Worm (Caenorhabditis elegans): Measurements from ENCODE around the gene C05D9.7.

The C05D9.7 gene

DNA sequence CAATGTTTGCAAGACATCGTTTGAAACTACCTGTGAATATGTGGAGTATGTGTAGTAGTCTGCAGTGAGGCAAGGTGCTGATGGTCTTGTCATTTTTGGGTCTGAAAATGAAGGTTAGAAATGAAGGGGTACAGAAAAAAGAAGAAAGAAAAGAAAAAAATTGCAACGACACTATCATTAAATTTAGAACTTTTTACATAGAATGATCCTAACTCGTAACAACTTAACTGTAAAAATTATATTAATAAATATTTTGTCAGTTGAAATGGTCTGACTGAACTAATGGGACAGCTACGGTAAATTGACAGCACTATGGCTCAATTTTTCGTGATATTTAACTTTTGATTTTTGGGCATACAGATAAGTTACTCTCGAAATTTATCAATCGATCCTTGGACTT, at the start of gene C05D9.7:
C05D9.7 (minus strand) TSS at position 101 of the 400 bp plus-strand sequence.
- TF ChIP-seq nhr-21 (tag; optimal IDR thresholded peaks at IDR 0.05) (no peak), zag-1 (tag; optimal IDR thresholded peaks at IDR 0.05) (no peak), ZK546.5 (tag; optimal IDR thresholded peaks at IDR 0.05) (no peak), gmeb-1 (tag; optimal IDR thresholded peaks at IDR 0.05) (no peak), C34F6.9 (tag; optimal IDR thresholded peaks at IDR 0.05) (no peak), mdl-1 (tag; optimal IDR thresholded peaks at IDR 0.05) (no peak), ama-1 (optimal IDR thresholded peaks at IDR 0.05) (no peak), nhr-77 (tag; optimal IDR thresholded peaks at IDR 0.05) (no peak), ceh-82 (tag; optimal IDR thresholded peaks at IDR 0.05) (no peak), F13H6.1 (tag; optimal IDR thresholded peaks at IDR 0.05) (no peak), ceh-16 (tag; optimal IDR thresholded peaks at IDR 0.05) (no peak), sma-9 (GFP tag; optimal IDR thresholded peaks at IDR 0.05) (no peak), sma-9 (tag; optimal IDR thresholded peaks at IDR 0.05) (no peak), nhr-23 (tag; optimal IDR thresholded peaks at IDR 0.05) (no peak), mbf-1 (tag; optimal IDR thresholded peaks at IDR 0.05) (no peak), aly-2 (tag; optimal IDR thresholded peaks at IDR 0.05) (no peak), snpc-4 (tag; optimal IDR thresholded peaks at IDR 0.05) (no peak)

DNA sequence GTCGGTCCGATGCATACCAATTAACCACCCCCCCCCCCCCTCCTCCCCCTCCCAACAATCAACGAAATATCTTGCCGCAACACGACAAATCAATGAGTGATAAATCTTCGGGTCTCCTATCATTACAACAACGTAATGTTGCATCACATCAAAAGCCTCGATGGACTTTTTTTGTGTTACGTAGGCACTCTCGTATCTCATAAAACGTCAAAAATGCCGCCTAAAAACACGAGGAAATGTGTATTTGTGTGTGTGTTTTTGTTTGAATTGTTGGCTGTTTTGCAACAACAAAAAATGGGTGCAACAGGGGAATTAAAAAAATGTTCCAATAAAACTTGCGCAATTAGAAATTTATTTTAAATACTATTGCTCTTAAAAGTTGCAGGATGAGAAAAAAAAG, 48.0 kb upstream of the C05D9.7 start:
- TF ChIP-seq nhr-129 (tag; optimal IDR thresholded peaks at IDR 0.05) = peak; percentile 54
- TF ChIP-seq aly-2 (tag; optimal IDR thresholded peaks at IDR 0.05) = no peak

DNA sequence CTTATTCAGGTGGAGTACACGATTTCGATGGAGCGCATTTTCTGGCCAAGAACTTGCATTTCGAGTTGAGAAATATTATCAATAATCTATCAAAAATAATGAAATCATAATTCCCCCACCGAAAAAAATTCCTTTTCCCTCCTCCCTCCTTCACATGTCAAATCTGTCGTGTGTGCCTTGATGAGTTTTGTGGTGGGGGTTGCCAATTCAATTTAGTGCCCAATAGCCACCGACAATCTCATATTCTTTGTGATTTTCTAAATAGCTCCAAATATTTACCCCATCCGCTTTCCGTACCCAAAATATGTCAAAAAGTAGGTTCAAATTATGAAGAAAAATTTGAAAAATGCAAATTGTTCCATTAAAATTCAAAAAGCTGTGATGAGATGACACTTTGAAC, 42.8 kb upstream of the C05D9.7 start, which contains the start of gene tmc-1:
tmc-1 (plus strand) TSS at position 189 of the 400 bp plus-strand sequence.
- TF ChIP-seq unc-39 (tag; optimal IDR thresholded peaks at IDR 0.05) (no peak), lsy-2 (tag; optimal IDR thresholded peaks at IDR 0.05) (no peak), egl-27 (tag; optimal IDR thresholded peaks at IDR 0.05) (no peak), fos-1 (tag; optimal IDR thresholded peaks at IDR 0.05) (no peak), nhr-25 (tag; optimal IDR thresholded peaks at IDR 0.05) (no peak), R02D3.7 (tag; optimal IDR thresholded peaks at IDR 0.05) (no peak), gmeb-1 (tag; optimal IDR thresholded peaks at IDR 0.05) (no peak), dmd-4 (tag; optimal IDR thresholded peaks at IDR 0.05) (no peak)

DNA sequence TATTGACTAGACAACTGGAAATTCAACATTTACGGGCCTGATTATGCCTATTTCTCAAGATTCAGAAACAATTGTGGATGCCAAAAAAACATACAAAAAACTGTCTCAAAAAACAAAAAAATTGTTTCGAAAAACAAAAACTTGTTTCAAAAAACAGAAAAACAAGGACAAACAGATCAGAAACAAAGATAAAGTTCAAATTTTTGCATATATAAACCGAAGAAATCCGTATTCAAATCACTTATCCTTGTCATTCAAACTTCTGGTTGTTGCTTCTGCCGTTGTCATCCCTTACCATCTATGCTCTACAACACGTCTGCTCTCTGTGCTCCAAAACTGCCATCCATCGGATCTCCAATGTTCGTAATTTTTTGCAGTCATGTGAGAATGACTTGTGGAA, 35.4 kb upstream of the C05D9.7 start, which contains the start of gene R193.1:
R193.1 (plus strand) TSS at position 301 of the 400 bp plus-strand sequence.
- TF ChIP-seq ceh-16 (tag; optimal IDR thresholded peaks at IDR 0.05) (no peak), aly-2 (tag; optimal IDR thresholded peaks at IDR 0.05) (no peak), ztf-4 (tag; optimal IDR thresholded peaks at IDR 0.05) (no peak), alr-1 (tag; optimal IDR thresholded peaks at IDR 0.05) (no peak), nhr-25 (tag; optimal IDR thresholded peaks at IDR 0.05) (no peak), nhr-129 (tag; optimal IDR thresholded peaks at IDR 0.05) (no peak), Y55F3AM.14 (GFP tag; optimal IDR thresholded peaks at IDR 0.05) (no peak), ZK546.5 (tag; optimal IDR thresholded peaks at IDR 0.05) (no peak), ztf-11 (tag; optimal IDR thresholded peaks at IDR 0.05) (no peak), mab-5 (tag; optimal IDR thresholded peaks at IDR 0.05) (no peak), nhr-21 (tag; optimal IDR thresholded peaks at IDR 0.05) (no peak), mbf-1 (tag; optimal IDR thresholded peaks at IDR 0.05) (no peak), nhr-12 (tag; optimal IDR thresholded peaks at IDR 0.05) (no peak), nhr-23 (tag; optimal IDR thresholded peaks at IDR 0.05) (no peak)

DNA sequence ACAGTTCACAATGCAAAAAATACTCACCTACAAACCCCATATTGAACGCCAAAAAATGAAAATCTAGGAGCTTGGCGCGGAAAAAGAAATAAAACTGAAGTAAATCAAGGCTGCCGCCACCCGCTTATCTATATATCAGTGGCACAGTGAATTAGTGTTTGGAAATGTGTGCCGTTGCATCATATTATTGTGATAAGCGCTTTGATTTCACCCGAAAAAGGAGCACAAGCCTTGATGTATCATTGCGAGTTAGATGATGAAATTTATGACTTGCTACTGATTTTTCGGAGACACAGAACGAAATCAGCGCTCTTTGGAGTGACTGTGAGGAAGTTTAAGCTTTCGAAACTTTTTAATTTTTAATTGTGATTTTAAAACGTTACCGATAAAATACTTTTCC, 29.2 kb upstream of the C05D9.7 start, which contains the start of the genes R193.2 and R193.6:
R193.2 (minus strand) TSS at position 148 of the 400 bp plus-strand sequence.
R193.6 (plus strand) TSS at position 350 of the 400 bp plus-strand sequence.
- TF ChIP-seq F13H6.1 (tag; optimal IDR thresholded peaks at IDR 0.05) = no peak
- no peak for TF ChIP-seq skn-1 (tag; optimal IDR thresholded peaks at IDR 0.05)
- no peak for TF ChIP-seq nhr-77 (tag; optimal IDR thresholded peaks at IDR 0.05)
- TF ChIP-seq alr-1 (tag; optimal IDR thresholded peaks at IDR 0.05) = no peak
- peak; percentile 97 for TF ChIP-seq fos-1 (tag; optimal IDR thresholded peaks at IDR 0.05)
- TF ChIP-seq nhr-21 (tag; optimal IDR thresholded peaks at IDR 0.05) = no peak
- no peak for TF ChIP-seq mdl-1 (tag; optimal IDR thresholded peaks at IDR 0.05)
- no peak for TF ChIP-seq nhr-23 (tag; optimal IDR thresholded peaks at IDR 0.05)
- TF ChIP-seq sma-9 (GFP tag; optimal IDR thresholded peaks at IDR 0.05) = peak; percentile 18
- TF ChIP-seq sma-9 (tag; optimal IDR thresholded peaks at IDR 0.05) = no peak
- TF ChIP-seq blmp-1 (tag; optimal IDR thresholded peaks at IDR 0.05; ENCODE audit: insufficient read depth) = no peak
- peak; percentile 95 for TF ChIP-seq nhr-129 (tag; optimal IDR thresholded peaks at IDR 0.05)
- TF ChIP-seq snpc-4 (tag; optimal IDR thresholded peaks at IDR 0.05) = no peak
- TF ChIP-seq ZK546.5 (tag; optimal IDR thresholded peaks at IDR 0.05) = no peak
- TF ChIP-seq dmd-4 (tag; optimal IDR thresholded peaks at IDR 0.05) = no peak
- no peak for TF ChIP-seq peb-1 (tag; optimal IDR thresholded peaks at IDR 0.05)
- TF ChIP-seq lin-39 (tag; optimal IDR thresholded peaks at IDR 0.05) = no peak
- TF ChIP-seq ceh-82 (tag; optimal IDR thresholded peaks at IDR 0.05) = no peak
- no peak for TF ChIP-seq C34F6.9 (tag; optimal IDR thresholded peaks at IDR 0.05)
- no peak for TF ChIP-seq nhr-12 (tag; optimal IDR thresholded peaks at IDR 0.05)
- no peak for TF ChIP-seq lin-13 (GFP tag; optimal IDR thresholded peaks at IDR 0.05)
- no peak for TF ChIP-seq egl-27 (tag; optimal IDR thresholded peaks at IDR 0.05)
- no peak for TF ChIP-seq sem-4 (tag; optimal IDR thresholded peaks at IDR 0.05)
- TF ChIP-seq ama-1 (optimal IDR thresholded peaks at IDR 0.05) = no peak
- TF ChIP-seq sma-3 (GFP tag; optimal IDR thresholded peaks at IDR 0.05) = no peak
- peak; percentile 16 for TF ChIP-seq gmeb-1 (tag; optimal IDR thresholded peaks at IDR 0.05)
- no peak for TF ChIP-seq ztf-1 (GFP tag; conservative IDR thresholded peaks at IDR 0.05)
- no peak for TF ChIP-seq nhr-11 (tag; optimal IDR thresholded peaks at IDR 0.05)
- TF ChIP-seq lsy-2 (tag; optimal IDR thresholded peaks at IDR 0.05) = no peak
- TF ChIP-seq nhr-25 (tag; optimal IDR thresholded peaks at IDR 0.05) = no peak
- TF ChIP-seq crh-2 (tag; optimal IDR thresholded peaks at IDR 0.05) = peak; percentile 72

Measured in whole organism, L2 larva.